Worm (Caenorhabditis elegans) whole organism, L2 larva: Measurements from ENCODE around the gene F35C5.12.

Experiments used
- ama-1 ChIP-seq: fragments of 150-350 bp; optimal IDR thresholded peaks from 2 replicates; lab custom pipeline; 2018; ENCODE audit warnings: inconsistent platforms
- blmp-1 ChIP-seq: sonication (generic microtip); optimal IDR thresholded peaks from 2 replicates; lab custom pipeline; 2017; ENCODE audit warnings: missing genetic modification characterization, mild to moderate bottlenecking, missing compliant biosample characterization, antibody characterized with exemption, moderate library complexity; ENCODE audit not compliant: insufficient read depth
- fos-1 ChIP-seq: fragments of 150-350 bp; optimal IDR thresholded peaks from 2 replicates; lab custom pipeline; 2014; ENCODE audit warnings: missing biosample characterization, missing genetic modification characterization
- lin-39 ChIP-seq: fragments of 150-350 bp; optimal IDR thresholded peaks from 2 replicates; lab custom pipeline; 2014; ENCODE audit warnings: missing biosample characterization, missing genetic modification reagents, missing genetic modification characterization
- mbf-1 ChIP-seq: sonication (generic microtip); optimal IDR thresholded peaks from 2 replicates; lab custom pipeline; 2017; ENCODE audit warnings: missing biosample characterization, missing genetic modification characterization
- nhr-237 ChIP-seq: fragments of 150-350 bp; optimal IDR thresholded peaks from 2 replicates; lab custom pipeline; 2014; ENCODE audit warnings: missing biosample characterization, missing genetic modification characterization
- nhr-6 ChIP-seq: fragments of 150-350 bp; optimal IDR thresholded peaks from 2 replicates; lab custom pipeline; 2014; ENCODE audit warnings: missing biosample characterization, missing genetic modification characterization
- skn-1 ChIP-seq: sonication (generic microtip); optimal IDR thresholded peaks from 2 replicates; lab custom pipeline; 2017; ENCODE audit warnings: missing biosample characterization, missing genetic modification characterization
- snpc-4 ChIP-seq: fragments of 150-350 bp; optimal IDR thresholded peaks from 2 replicates; lab custom pipeline; 2014; ENCODE audit warnings: missing biosample characterization, missing genetic modification characterization
- unc-39 ChIP-seq: fragments of 150-350 bp; optimal IDR thresholded peaks from 2 replicates; lab custom pipeline; 2014; ENCODE audit warnings: missing biosample characterization, missing genetic modification characterization
- zag-1 ChIP-seq: fragments of 150-350 bp; optimal IDR thresholded peaks from 2 replicates; lab custom pipeline; 2014; ENCODE audit warnings: missing biosample characterization, missing genetic modification characterization

ce11 chrII:12880406-12880805, 34.0 kb downstream of the F35C5.12 start, which contains the start of gene F35C5.1:
- TF ChIP-seq ama-1 (lab: Kevin White, UChicago) (no peak), snpc-4 (tag; lab: Kevin White, UChicago) (no peak), mbf-1 (no peak), lin-39 (no peak), unc-39 (tag; lab: Kevin White, UChicago) (no peak), skn-1 (no peak), zag-1 (tag; lab: Kevin White, UChicago) (no peak), blmp-1 (tag; lab: Kevin White, UChicago) (no peak), nhr-237 (tag; lab: Kevin White, UChicago) (no peak), nhr-6 (tag; lab: Kevin White, UChicago) (no peak), fos-1 (no peak)
